Fruit fly (Drosophila melanogaster) whole organism: ENCODE data around the gene Idgf3.

Experiments used
- CG8478 ChIP-seq: fragments of >200 bp; optimal IDR thresholded peaks from 2 replicates; lab custom pipeline; 2018; ENCODE audit warnings: inconsistent platforms
- Dll ChIP-seq: fragments of >200 bp; optimal IDR thresholded peaks from 2 replicates; lab custom pipeline; 2017
- EcR ChIP-seq, 2 experiments: fragments of >200 bp; optimal IDR thresholded peaks; 2 replicates each; lab custom pipeline; 2017; ENCODE audit warnings: missing biosample characterization in 2 of 2, missing genetic modification characterization in 2 of 2, missing genetic modification reagents in 2 of 2
- pan ChIP-seq: fragments of >200 bp; optimal IDR thresholded peaks from 2 replicates; lab custom pipeline; 2017
- psq ChIP-seq: fragments of >200 bp; optimal IDR thresholded peaks from 2 replicates; lab custom pipeline; 2017
- usp ChIP-seq: fragments of >200 bp; optimal IDR thresholded peaks from 2 replicates; lab custom pipeline; 2017; ENCODE audit warnings: missing biosample characterization, missing genetic modification characterization, mixed read lengths

Idgf3 gene

DNA sequence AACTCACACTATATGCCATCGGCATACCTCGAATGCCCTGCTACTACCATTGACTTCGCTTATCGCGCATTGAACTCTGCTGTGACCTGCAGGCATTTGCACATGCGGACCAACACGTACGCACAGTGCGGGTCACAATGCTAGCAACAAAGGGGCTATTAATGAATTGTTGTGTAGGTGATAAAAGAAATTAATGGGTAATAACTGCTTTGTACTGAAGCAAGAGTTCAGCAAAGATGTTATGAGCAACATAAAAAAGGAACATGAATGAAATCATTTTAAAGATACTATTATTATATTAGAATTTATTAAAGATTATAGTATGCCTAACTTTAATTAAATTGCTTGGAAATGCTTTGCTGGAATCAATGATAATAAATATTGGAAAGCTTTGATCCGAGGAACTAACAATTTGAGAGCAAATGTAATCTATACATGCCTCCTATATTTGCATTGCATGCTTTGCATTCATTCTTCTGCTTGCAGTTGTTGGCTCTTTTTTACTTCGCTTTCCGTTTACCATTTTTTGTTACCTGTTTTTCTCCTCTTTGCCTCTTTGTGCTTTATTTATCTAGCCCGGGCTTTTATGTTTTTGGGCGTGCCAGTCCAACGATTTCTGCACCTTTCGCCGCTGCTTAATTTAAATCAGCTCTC is 52.3 kb downstream of the Idgf3 start:
- TF ChIP-seq EcR (GFP tag; optimal IDR thresholded peaks at IDR 0.05; lab: Kevin White, UChicago) (no peak), psq (lab: Kevin White, UChicago) (no peak), pan (lab: Kevin White, UChicago) (no peak), CG8478 (lab: Kevin White, UChicago) (no peak), Dll (lab: Kevin White, UChicago) (no peak), usp (GFP tag; lab: Kevin White, UChicago) (no peak)
